Fruit fly (Drosophila melanogaster) whole organism, embryonic: ENCODE measurements around the gene Ugt37A3.
A peak's percentile ranks its signal among the peaks of the same experiment; 100 is the strongest.

Experiments
- Atf6 ChIP-seq: fragments of 200-800 bp; sonication (Bioruptor generic); IDR thresholded peaks from 2 replicates; pipeline ENCODE4 v1.3.6; 2022; ENCODE audit warnings: missing biosample characterization, missing genetic modification characterization
- B-H2 ChIP-seq: fragments of 200-800 bp; sonication (Bioruptor generic); optimal IDR thresholded peaks from 2 replicates; lab custom pipeline; 2018; ENCODE audit warnings: missing biosample characterization, mild to moderate bottlenecking, missing genetic modification characterization
- CG10209 ChIP-seq: fragments of 200-800 bp; sonication (Bioruptor generic); optimal IDR thresholded peaks from 3 replicates; lab custom pipeline; 2017; ENCODE audit warnings: missing biosample characterization, mild to moderate bottlenecking, missing genetic modification characterization, missing genetic modification reagents
- CG10654 ChIP-seq: fragments of 200-800 bp; sonication (Bioruptor generic); optimal IDR thresholded peaks from 2 replicates; lab custom pipeline; 2016; ENCODE audit warnings: missing biosample characterization, missing genetic modification characterization
- CG15479 ChIP-seq: fragments of 200-800 bp; sonication (Bioruptor generic); optimal IDR thresholded peaks from 3 replicates; lab custom pipeline; 2019; ENCODE audit warnings: missing biosample characterization, mild to moderate bottlenecking, missing genetic modification characterization, moderate library complexity
- CG16813 ChIP-seq: fragments of 200-800 bp; sonication (Bioruptor generic); IDR thresholded peaks from 3 replicates; pipeline ENCODE4 v1.3.6; 2022; ENCODE audit warnings: missing biosample characterization, missing genetic modification characterization; ENCODE audit not compliant: partially characterized antibody
- CG16863 ChIP-seq: fragments of 200-800 bp; sonication (Bioruptor generic); optimal IDR thresholded peaks from 3 replicates; lab custom pipeline; 2016; ENCODE audit warnings: missing biosample characterization, missing genetic modification characterization
- CG31388 ChIP-seq: fragments of 200-800 bp; sonication (Bioruptor generic); optimal IDR thresholded peaks from 2 replicates; lab custom pipeline; 2016; ENCODE audit warnings: missing biosample characterization, missing genetic modification characterization
- CG3281 ChIP-seq: fragments of 200-800 bp; sonication (Bioruptor generic); optimal IDR thresholded peaks from 3 replicates; lab custom pipeline; 2017; ENCODE audit warnings: missing biosample characterization, mild to moderate bottlenecking, missing genetic modification characterization
- CG33557 ChIP-seq: fragments of 200-800 bp; sonication (Bioruptor generic); optimal IDR thresholded peaks from 2 replicates; lab custom pipeline; 2019; ENCODE audit warnings: missing biosample characterization, mild to moderate bottlenecking, missing genetic modification characterization, moderate library complexity
- CG4617 ChIP-seq: fragments of 200-800 bp; sonication (Bioruptor generic); optimal IDR thresholded peaks from 3 replicates; lab custom pipeline; 2016; ENCODE audit warnings: missing biosample characterization, missing genetic modification characterization, borderline replicate concordance
- CG7839 ChIP-seq: fragments of 200-800 bp; sonication (Bioruptor generic); optimal IDR thresholded peaks from 3 replicates; lab custom pipeline; 2018; ENCODE audit warnings: missing biosample characterization, mild to moderate bottlenecking, missing genetic modification characterization, moderate library complexity
- CG8290 ChIP-seq, 3 experiments: fragments of 200-800 bp; sonication (Bioruptor generic); optimal IDR thresholded peaks; 2 replicates each; lab custom pipeline; 2016 to 2019; ENCODE audit warnings: missing biosample characterization in 3 of 3, missing genetic modification characterization in 3 of 3, mild to moderate bottlenecking in 2 of 3, moderate library complexity in 1 of 3
- CG8924 ChIP-seq: fragments of 200-800 bp; optimal IDR thresholded peaks from 3 replicates; lab custom pipeline; 2019; ENCODE audit warnings: missing biosample characterization, mild to moderate bottlenecking, missing genetic modification characterization, moderate library complexity
- CG9215 ChIP-seq: fragments of 200-800 bp; sonication (Bioruptor generic); IDR thresholded peaks from 2 replicates; pipeline ENCODE4 v1.3.6; 2022; ENCODE audit warnings: missing biosample characterization, missing genetic modification characterization
- CG9609 ChIP-seq: fragments of 200-800 bp; sonication (Bioruptor generic); optimal IDR thresholded peaks from 3 replicates; lab custom pipeline; 2016; ENCODE audit warnings: missing biosample characterization, missing genetic modification characterization
- CG9727 ChIP-seq: fragments of 200-800 bp; sonication (Bioruptor generic); optimal IDR thresholded peaks from 3 replicates; lab custom pipeline; 2017; ENCODE audit warnings: missing biosample characterization, mild to moderate bottlenecking, missing genetic modification characterization
- ERR ChIP-seq: fragments of 200-800 bp; sonication (Bioruptor generic); optimal IDR thresholded peaks from 2 replicates; lab custom pipeline; 2016; ENCODE audit warnings: missing biosample characterization, missing genetic modification characterization
- Gsc ChIP-seq: fragments of 200-800 bp; sonication (Bioruptor generic); IDR thresholded peaks from 2 replicates; pipeline ENCODE4 v1.3.6; 2022; ENCODE audit warnings: missing biosample characterization, missing genetic modification characterization
- HHEX ChIP-seq: fragments of 200-800 bp; sonication (Bioruptor generic); optimal IDR thresholded peaks from 3 replicates; lab custom pipeline; 2017; ENCODE audit warnings: missing biosample characterization, mild to moderate bottlenecking, missing genetic modification characterization, missing genetic modification reagents
- Hey ChIP-seq: fragments of 200-800 bp; sonication (Bioruptor generic); optimal IDR thresholded peaks from 3 replicates; lab custom pipeline; 2018; ENCODE audit warnings: missing biosample characterization, mild to moderate bottlenecking, missing genetic modification characterization
- Hsf ChIP-seq: fragments of 200-800 bp; sonication (Bioruptor generic); optimal IDR thresholded peaks from 3 replicates; lab custom pipeline; 2016; ENCODE audit warnings: missing biosample characterization, missing genetic modification characterization
- MTF-1 ChIP-seq: fragments of 200-800 bp; sonication (Bioruptor generic); optimal IDR thresholded peaks from 2 replicates; lab custom pipeline; 2018; ENCODE audit warnings: missing biosample characterization, mild to moderate bottlenecking, missing genetic modification characterization, borderline replicate concordance
- Nf-YA ChIP-seq: fragments of 200-800 bp; sonication (Bioruptor generic); IDR thresholded peaks from 2 replicates; pipeline ENCODE4 v1.3.6; 2022; ENCODE audit warnings: missing biosample characterization, missing genetic modification characterization
- Nf-YB ChIP-seq: fragments of 200-800 bp; sonication (Bioruptor generic); optimal IDR thresholded peaks from 3 replicates; lab custom pipeline; 2019; ENCODE audit warnings: missing biosample characterization, mild to moderate bottlenecking, missing genetic modification characterization, moderate library complexity
- Nf-YC ChIP-seq: fragments of 200-800 bp; optimal IDR thresholded peaks from 3 replicates; lab custom pipeline; 2019; ENCODE audit warnings: missing biosample characterization, mild to moderate bottlenecking, missing genetic modification characterization, moderate library complexity
- PHDP ChIP-seq: fragments of 200-800 bp; sonication (Bioruptor generic); optimal IDR thresholded peaks from 3 replicates; lab custom pipeline; 2018; ENCODE audit warnings: missing biosample characterization, mild to moderate bottlenecking, missing genetic modification characterization, moderate library complexity
- Spps ChIP-seq: fragments of 200-800 bp; sonication (Bioruptor generic); optimal IDR thresholded peaks from 2 replicates; lab custom pipeline; 2018; ENCODE audit warnings: missing biosample characterization, mild to moderate bottlenecking, missing genetic modification characterization
- amos ChIP-seq: fragments of 200-800 bp; sonication (Bioruptor generic); IDR thresholded peaks from 2 replicates; pipeline ENCODE4 v1.3.6; 2022; ENCODE audit warnings: missing biosample characterization, missing genetic modification characterization; ENCODE audit not compliant: partially characterized antibody
- cad ChIP-seq: fragments of >200 bp; optimal IDR thresholded peaks from 2 replicates; lab custom pipeline; 2017; ENCODE audit warnings: missing biosample characterization, missing genetic modification characterization
- corto ChIP-seq: fragments of 200-800 bp; sonication (Bioruptor generic); optimal IDR thresholded peaks from 2 replicates; lab custom pipeline; 2016; ENCODE audit warnings: missing biosample characterization, mild to moderate bottlenecking, missing genetic modification characterization, moderate library complexity
- danr ChIP-seq: fragments of 200-800 bp; sonication (Bioruptor generic); IDR thresholded peaks from 2 replicates; pipeline ENCODE4 v1.3.6; 2022; ENCODE audit warnings: missing biosample characterization, missing genetic modification characterization
- disco-r ChIP-seq: fragments of 200-800 bp; sonication (Bioruptor generic); optimal IDR thresholded peaks from 2 replicates; lab custom pipeline; 2016; ENCODE audit warnings: missing biosample characterization, missing genetic modification characterization
- eyg ChIP-seq: fragments of 200-800 bp; sonication (Bioruptor generic); optimal IDR thresholded peaks from 3 replicates; lab custom pipeline; 2016; ENCODE audit warnings: missing biosample characterization, missing genetic modification characterization
- fd3F ChIP-seq: fragments of 200-800 bp; sonication (Bioruptor generic); optimal IDR thresholded peaks from 2 replicates; lab custom pipeline; 2018; ENCODE audit warnings: missing biosample characterization, mild to moderate bottlenecking, missing genetic modification characterization, moderate library complexity
- fd96Cb ChIP-seq: fragments of 200-800 bp; sonication (Bioruptor generic); optimal IDR thresholded peaks from 2 replicates; lab custom pipeline; 2018; ENCODE audit warnings: missing biosample characterization, mild to moderate bottlenecking, missing genetic modification characterization, moderate library complexity
- gfzf ChIP-seq: fragments of 200-800 bp; sonication (Bioruptor generic); optimal IDR thresholded peaks from 2 replicates; lab custom pipeline; 2016; ENCODE audit warnings: missing biosample characterization, mild to moderate bottlenecking, missing genetic modification characterization, moderate library complexity
- gsb-n ChIP-seq: fragments of 200-800 bp; sonication (Bioruptor generic); optimal IDR thresholded peaks from 3 replicates; lab custom pipeline; 2018; ENCODE audit warnings: missing biosample characterization, mild to moderate bottlenecking, missing genetic modification characterization
- lbe ChIP-seq: fragments of 200-800 bp; sonication (Bioruptor generic); optimal IDR thresholded peaks from 2 replicates; lab custom pipeline; 2016; ENCODE audit warnings: missing biosample characterization, mild to moderate bottlenecking, missing genetic modification characterization
- lov ChIP-seq, 2 experiments: fragments of 200-800 bp in 1 of 2; fragments of >200 bp in 1 of 2; sonication (Bioruptor generic) in 1 of 2; IDR thresholded peaks in 1 of 2; optimal IDR thresholded peaks in 1 of 2; 2 replicates in 1 of 2; 3 replicates in 1 of 2; pipeline versions ENCODE4 v1.3.6 to Lab custom; 2017 to 2022; ENCODE audit warnings: missing biosample characterization in 1 of 2, missing genetic modification characterization in 1 of 2
- luna ChIP-seq: fragments of 200-800 bp; sonication (Bioruptor generic); optimal IDR thresholded peaks from 2 replicates; lab custom pipeline; 2016; ENCODE audit warnings: missing biosample characterization, missing genetic modification characterization
- pan ChIP-seq, 4 experiments: fragments of >200 bp in 3 of 4; fragments of 200-800 bp in 1 of 4; sonication (Bioruptor generic) in 1 of 4; optimal IDR thresholded peaks in 3 of 4; IDR thresholded peaks in 1 of 4; 2 replicates each; pipeline versions ENCODE4 v1.3.6 to Lab custom; 2017 to 2022; ENCODE audit warnings: missing biosample characterization in 2 of 4, missing genetic modification characterization in 2 of 4, mixed read lengths in 1 of 4
- pfk ChIP-seq: fragments of 200-800 bp; sonication (Bioruptor generic); optimal IDR thresholded peaks from 2 replicates; lab custom pipeline; 2018; ENCODE audit warnings: missing biosample characterization, mild to moderate bottlenecking, missing genetic modification characterization, moderate library complexity
- psq ChIP-seq: fragments of 200-800 bp; sonication (Bioruptor generic); optimal IDR thresholded peaks from 2 replicates; lab custom pipeline; 2017; ENCODE audit warnings: missing biosample characterization, missing genetic modification characterization
- ro ChIP-seq: fragments of 200-800 bp; sonication (Bioruptor generic); IDR thresholded peaks from 2 replicates; pipeline ENCODE4 v1.3.6; 2022; ENCODE audit warnings: missing biosample characterization, missing genetic modification characterization
- seq ChIP-seq: fragments of 200-800 bp; sonication (Bioruptor generic); IDR thresholded peaks from 2 replicates; pipeline ENCODE4 v1.3.6; 2022; ENCODE audit warnings: missing biosample characterization, missing genetic modification characterization
- sima ChIP-seq: fragments of 200-800 bp; sonication (Bioruptor generic); optimal IDR thresholded peaks from 2 replicates; lab custom pipeline; 2016; ENCODE audit warnings: missing biosample characterization, missing genetic modification characterization
- tll ChIP-seq, 2 experiments: fragments of 200-800 bp in 1 of 2; fragments of >200 bp in 1 of 2; sonication (Bioruptor generic) in 1 of 2; optimal IDR thresholded peaks; 2 replicates each; lab custom pipeline; 2017 to 2019; ENCODE audit warnings: missing biosample characterization in 2 of 2, missing genetic modification characterization in 2 of 2, mild to moderate bottlenecking in 1 of 2, moderate library complexity in 1 of 2
- usp ChIP-seq: fragments of >200 bp; optimal IDR thresholded peaks from 2 replicates; lab custom pipeline; 2017; ENCODE audit warnings: missing biosample characterization, missing genetic modification characterization

Ugt37A3 gene

DNA sequence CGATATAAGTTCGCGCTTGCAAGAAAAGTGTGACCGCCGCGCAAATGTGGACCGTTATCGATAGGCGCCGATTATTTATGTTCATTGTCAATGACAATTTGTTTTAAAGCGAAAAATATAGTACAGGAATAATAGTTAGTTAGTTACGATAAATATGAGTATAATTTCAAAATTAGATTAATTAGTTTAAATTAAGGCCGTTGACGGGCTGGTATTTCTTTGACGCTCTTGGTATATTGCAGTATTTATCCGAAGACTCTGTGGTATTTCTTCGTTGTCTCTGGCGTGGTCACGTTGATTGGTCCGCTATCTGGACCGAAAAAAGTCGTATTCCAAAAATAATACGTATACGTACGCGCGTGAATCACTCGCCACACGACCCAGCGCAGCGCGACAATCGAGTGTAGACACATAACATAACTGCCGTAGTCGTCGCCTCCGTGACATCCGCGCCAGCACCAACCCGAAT, 45.9 kb downstream of the Ugt37A3 start (continued):
- TF ChIP-seq CG16863 (GFP tag; lab: Kevin White, UChicago), result no peak
- TF ChIP-seq eyg (GFP tag; lab: Kevin White, UChicago), result no peak
- no peak for TF ChIP-seq CG7839
- peak; percentile 27 for TF ChIP-seq PHDP
- no peak for TF ChIP-seq CG9727 (GFP tag; lab: Kevin White, UChicago)
- TF ChIP-seq cad (GFP tag; lab: Kevin White, UChicago), result no peak
- no peak for TF ChIP-seq CG10654 (GFP tag; lab: Kevin White, UChicago)
- peak; percentile 58 for TF ChIP-seq Nf-YC (tag; lab: Kevin White, UChicago)
- no peak for TF ChIP-seq seq (GFP tag; lab: Robert Waterston, UW)
- TF ChIP-seq luna (GFP tag; lab: Kevin White, UChicago), result no peak
- TF ChIP-seq CG33557 (GFP tag; lab: Kevin White, UChicago), result no peak
- no peak for TF ChIP-seq CG15479
- no peak for TF ChIP-seq Hey
- TF ChIP-seq tll (GFP tag; optimal IDR thresholded peaks at IDR 0.05; lab: Kevin White, UChicago), result peak in 1 of 2 experiments; percentile 2
- TF ChIP-seq lov (optimal IDR thresholded peaks at IDR 0.05; lab: Kevin White, UChicago), result no peak
- TF ChIP-seq lov (GFP tag; IDR thresholded peaks at IDR 0.05; lab: Robert Waterston, UW), result no peak
- no peak for TF ChIP-seq pfk (GFP tag; lab: Kevin White, UChicago)
- no peak for TF ChIP-seq danr
- TF ChIP-seq amos (GFP tag; lab: Robert Waterston, UW), result peak; percentile 53
- TF ChIP-seq fd96Cb (tag; lab: Kevin White, UChicago), result no peak
- TF ChIP-seq CG9609, result no peak
- TF ChIP-seq ro, result no peak
- peak; percentile 68 for TF ChIP-seq CG16813 (GFP tag; lab: Robert Waterston, UW)
- TF ChIP-seq corto (GFP tag; lab: Kevin White, UChicago), result no peak
- TF ChIP-seq fd3F, result no peak
- TF ChIP-seq Hsf (GFP tag; lab: Kevin White, UChicago), result no peak
- TF ChIP-seq Atf6 (GFP tag; lab: Robert Waterston, UW), result no peak
- TF ChIP-seq pan (optimal IDR thresholded peaks at IDR 0.05; lab: Kevin White, UChicago), result no peak
- TF ChIP-seq pan (GFP tag; optimal IDR thresholded peaks at IDR 0.05 in 1 of 2, IDR thresholded peaks at IDR 0.05 in 1 of 2), result no peak
- TF ChIP-seq CG4617 (GFP tag; lab: Kevin White, UChicago), result peak; percentile 12
- TF ChIP-seq sima (GFP tag; lab: Kevin White, UChicago), result no peak
- no peak for TF ChIP-seq usp (GFP tag; lab: Kevin White, UChicago)
- no peak for TF ChIP-seq HHEX (GFP tag; lab: Kevin White, UChicago)
- TF ChIP-seq gfzf (GFP tag; lab: Kevin White, UChicago), result peak; percentile 86
- no peak for TF ChIP-seq Spps (tag; lab: Kevin White, UChicago)
- TF ChIP-seq disco-r (GFP tag; lab: Kevin White, UChicago), result no peak
- no peak for TF ChIP-seq CG8924 (tag; lab: Kevin White, UChicago)
- no peak for TF ChIP-seq B-H2 (GFP tag; lab: Kevin White, UChicago)
- no peak for TF ChIP-seq CG31388 (GFP tag; lab: Kevin White, UChicago)
- TF ChIP-seq CG9215 (GFP tag; lab: Robert Waterston, UW), result no peak
- no peak for TF ChIP-seq Nf-YA
- TF ChIP-seq CG8290 (GFP tag; optimal IDR thresholded peaks at IDR 0.05; lab: Kevin White, UChicago), result no peak
- no peak for TF ChIP-seq CG8290 (tag; optimal IDR thresholded peaks at IDR 0.05; lab: Kevin White, UChicago)
- no peak for TF ChIP-seq psq (GFP tag; lab: Kevin White, UChicago)
- TF ChIP-seq MTF-1 (GFP tag; lab: Kevin White, UChicago), result no peak
- TF ChIP-seq gsb-n, result no peak
- no peak for TF ChIP-seq CG10209 (GFP tag; lab: Kevin White, UChicago)
- TF ChIP-seq Gsc (GFP tag; lab: Robert Waterston, UW), result no peak
- TF ChIP-seq Nf-YB, result no peak
- no peak for TF ChIP-seq CG3281 (GFP tag; lab: Kevin White, UChicago)
- TF ChIP-seq ERR (GFP tag; lab: Kevin White, UChicago), result no peak
- TF ChIP-seq lbe (GFP tag; lab: Kevin White, UChicago), result peak; percentile 48
